Worm (Caenorhabditis elegans) whole organism, L4/young adult: Measurements from ENCODE around the gene sulp-2.

Experiments
- W03F9.2 ChIP-seq: fragments of 150-350 bp; optimal IDR thresholded peaks from 2 replicates; lab custom pipeline; 2014; ENCODE audit warnings: missing biosample characterization, missing genetic modification characterization
- dao-5 ChIP-seq: sonication (generic microtip); optimal IDR thresholded peaks from 2 replicates; lab custom pipeline; 2016; ENCODE audit warnings: missing genotype, missing genetic modification characterization, moderate library complexity, missing compliant biosample characterization
- him-1 ChIP-seq: sonication (generic microtip); optimal IDR thresholded peaks from 2 replicates; lab custom pipeline; 2016; ENCODE audit warnings: missing genotype, missing genetic modification reagents, missing genetic modification characterization, missing compliant biosample characterization

sulp-2 gene

ce11 chrX:5605049-5605448 lies 5.9 kb upstream of the sulp-2 start:
- no peak for TF ChIP-seq W03F9.2
- TF ChIP-seq him-1 = no peak
- TF ChIP-seq dao-5 (tag; lab: Kevin White, UChicago) = no peak

ce11 chrX:5603338-5603816 lies 4.2 kb upstream of the sulp-2 start, which contains the start of gene F14D12.1:
TSS of gene F14D12.1 (plus strand) at chrX:5603766.
- TF ChIP-seq W03F9.2 (no peak), dao-5 (tag; lab: Kevin White, UChicago) (no peak), him-1 (no peak)

- TF ChIP-seq W03F9.2 = no peak
- TF ChIP-seq him-1 = no peak
- no peak for TF ChIP-seq dao-5 (tag; lab: Kevin White, UChicago)
Measured at ce11 chrX:5592517-5593183, 6.5 kb downstream of the sulp-2 start, which contains the start of gene unc-97. TSS of gene unc-97 (plus strand) at chrX:5593133.

ce11 chrX:5591830-5592229 lies 7.3 kb downstream of the sulp-2 start:
- TF ChIP-seq W03F9.2 (no peak), dao-5 (tag; lab: Kevin White, UChicago) (no peak), him-1 (no peak)

- TF ChIP-seq W03F9.2 (no peak), dao-5 (tag; lab: Kevin White, UChicago) (no peak), him-1 (no peak)
Measured at ce11 chrX:5579714-5580265, 19.3 kb downstream of the sulp-2 start.

ce11 chrX:5572638-5573037 lies 26.5 kb downstream of the sulp-2 start:
- TF ChIP-seq W03F9.2 = no peak
- no peak for TF ChIP-seq dao-5 (tag; lab: Kevin White, UChicago)
- no peak for TF ChIP-seq him-1

ce11 chrX:5567454-5567853 lies 31.7 kb downstream of the sulp-2 start, which contains the start of gene mec-2:
TSS of gene mec-2 (plus strand) at chrX:5567754.
- TF ChIP-seq dao-5 (tag; lab: Kevin White, UChicago) (no peak), him-1 (no peak), W03F9.2 (no peak)

- no peak for TF ChIP-seq him-1
- no peak for TF ChIP-seq dao-5 (tag; lab: Kevin White, UChicago)
- TF ChIP-seq W03F9.2 = no peak
Measured at ce11 chrX:5565478-5565877, 33.7 kb downstream of the sulp-2 start.

ce11 chrX:5557966-5558365 lies 41.2 kb downstream of the sulp-2 start, which contains the start of gene C38C5.1:
TSS of gene C38C5.1 (plus strand) at chrX:5558055.
- TF ChIP-seq him-1 = no peak
- no peak for TF ChIP-seq dao-5 (tag; lab: Kevin White, UChicago)
- no peak for TF ChIP-seq W03F9.2

- no peak for TF ChIP-seq him-1
- TF ChIP-seq dao-5 (tag; lab: Kevin White, UChicago) = no peak
Measured at ce11 chrX:5555055-5555629, 44.0 kb downstream of the sulp-2 start.

- TF ChIP-seq him-1 = no peak
- TF ChIP-seq W03F9.2 = no peak
- TF ChIP-seq dao-5 (tag; lab: Kevin White, UChicago) = no peak
Measured at ce11 chrX:5552652-5553051, 46.5 kb downstream of the sulp-2 start, which contains the start of gene ifta-1. TSS of gene ifta-1 (minus strand) at chrX:5552752.

- no peak for TF ChIP-seq him-1
- TF ChIP-seq W03F9.2 = no peak
- TF ChIP-seq dao-5 (tag; lab: Kevin White, UChicago) = no peak
Measured at ce11 chrX:5547828-5548227, 51.3 kb downstream of the sulp-2 start.
